Fruit fly (Drosophila melanogaster) whole organism, embryonic: Measurements from ENCODE around the gene ebo.

Experiments
- Abd-B ChIP-seq: fragments of 200-800 bp; sonication (Bioruptor generic); optimal IDR thresholded peaks from 2 replicates; lab custom pipeline; 2018; ENCODE audit warnings: missing biosample characterization, mild to moderate bottlenecking, missing genetic modification characterization, moderate library complexity
- B-H1 ChIP-seq: fragments of 200-800 bp; sonication (Bioruptor generic); IDR thresholded peaks from 3 replicates; pipeline ENCODE4 v1.3.6; 2022; ENCODE audit warnings: missing biosample characterization, missing genetic modification characterization
- CG10979 ChIP-seq: fragments of 200-800 bp; sonication (Bioruptor generic); optimal IDR thresholded peaks from 2 replicates; lab custom pipeline; 2018; ENCODE audit warnings: missing biosample characterization, mild to moderate bottlenecking, missing genetic modification characterization, moderate library complexity
- CG12391 ChIP-seq: fragments of 200-800 bp; sonication (Bioruptor generic); optimal IDR thresholded peaks from 3 replicates; lab custom pipeline; 2018; ENCODE audit warnings: missing biosample characterization, mild to moderate bottlenecking, missing genetic modification characterization, moderate library complexity
- CG17328 ChIP-seq: fragments of 200-800 bp; sonication (Bioruptor generic); IDR thresholded peaks from 2 replicates; pipeline ENCODE4 v1.3.6; 2022; ENCODE audit warnings: missing biosample characterization, missing genetic modification characterization
- CG17568 ChIP-seq: fragments of 200-800 bp; sonication (Bioruptor generic); optimal IDR thresholded peaks from 2 replicates; lab custom pipeline; 2018; ENCODE audit warnings: missing biosample characterization, mild to moderate bottlenecking, missing genetic modification characterization, moderate library complexity
- CG17802 ChIP-seq: fragments of 200-800 bp; sonication (Bioruptor generic); optimal IDR thresholded peaks from 2 replicates; lab custom pipeline; 2018; ENCODE audit warnings: missing biosample characterization, mild to moderate bottlenecking, missing genetic modification characterization, moderate library complexity
- CG2120 ChIP-seq: fragments of 200-800 bp; sonication (Bioruptor generic); optimal IDR thresholded peaks from 3 replicates; lab custom pipeline; 2016; ENCODE audit warnings: missing biosample characterization, missing genetic modification characterization
- CG3281 ChIP-seq: fragments of 200-800 bp; sonication (Bioruptor generic); optimal IDR thresholded peaks from 3 replicates; lab custom pipeline; 2017; ENCODE audit warnings: missing biosample characterization, mild to moderate bottlenecking, missing genetic modification characterization
- CG4730 ChIP-seq: fragments of 200-800 bp; sonication (Bioruptor generic); IDR thresholded peaks from 2 replicates; pipeline ENCODE4 v1.3.6; 2022; ENCODE audit warnings: missing biosample characterization, missing genetic modification characterization
- CG6654 ChIP-seq: fragments of 200-800 bp; sonication (Bioruptor generic); optimal IDR thresholded peaks from 2 replicates; lab custom pipeline; 2017; ENCODE audit warnings: missing biosample characterization, mild to moderate bottlenecking, missing genetic modification characterization
- CG7556 ChIP-seq: fragments of 200-800 bp; sonication (Bioruptor generic); optimal IDR thresholded peaks from 2 replicates; lab custom pipeline; 2017; ENCODE audit warnings: missing biosample characterization, mild to moderate bottlenecking, missing genetic modification characterization
- CG7987 ChIP-seq: fragments of 200-800 bp; sonication (Bioruptor generic); optimal IDR thresholded peaks from 2 replicates; lab custom pipeline; 2018; ENCODE audit warnings: missing biosample characterization, mild to moderate bottlenecking, missing genetic modification characterization, moderate library complexity
- CG9876 ChIP-seq: fragments of 200-800 bp; sonication (Bioruptor generic); optimal IDR thresholded peaks from 2 replicates; lab custom pipeline; 2016; ENCODE audit warnings: missing biosample characterization, missing genetic modification characterization
- Chrac-16 ChIP-seq: fragments of 200-800 bp; sonication (Bioruptor generic); optimal IDR thresholded peaks from 3 replicates; lab custom pipeline; 2016; ENCODE audit warnings: missing biosample characterization, missing genetic modification characterization
- D ChIP-seq, 2 experiments: fragments of 200-800 bp in 1 of 2; fragments of >200 bp in 1 of 2; sonication (Bioruptor generic) in 1 of 2; optimal IDR thresholded peaks; 2 replicates in 1 of 2; 3 replicates in 1 of 2; lab custom pipeline; 2017; ENCODE audit warnings: mild to moderate bottlenecking in 1 of 2, missing biosample characterization in 1 of 2, missing genetic modification characterization in 1 of 2, missing genetic modification reagents in 1 of 2
- Doc2 ChIP-seq: fragments of 200-800 bp; sonication (Bioruptor generic); IDR thresholded peaks from 2 replicates; pipeline ENCODE4 v1.3.6; 2022; ENCODE audit warnings: missing biosample characterization, missing genetic modification characterization
- Doc3 ChIP-seq: fragments of 200-800 bp; sonication (Bioruptor generic); IDR thresholded peaks from 3 replicates; pipeline ENCODE4 v1.3.6; 2022; ENCODE audit warnings: missing biosample characterization, missing genetic modification characterization; ENCODE audit not compliant: partially characterized antibody
- Dp ChIP-seq: fragments of 200-800 bp; sonication (Bioruptor generic); optimal IDR thresholded peaks from 2 replicates; lab custom pipeline; 2018; ENCODE audit warnings: missing biosample characterization, mild to moderate bottlenecking, missing genetic modification characterization, moderate library complexity
- ERR ChIP-seq: fragments of 200-800 bp; sonication (Bioruptor generic); optimal IDR thresholded peaks from 2 replicates; lab custom pipeline; 2016; ENCODE audit warnings: missing biosample characterization, missing genetic modification characterization
- Gsc ChIP-seq: fragments of 200-800 bp; sonication (Bioruptor generic); IDR thresholded peaks from 2 replicates; pipeline ENCODE4 v1.3.6; 2022; ENCODE audit warnings: missing biosample characterization, missing genetic modification characterization
- H15 ChIP-seq: fragments of 200-800 bp; sonication (Bioruptor generic); IDR thresholded peaks from 3 replicates; pipeline ENCODE4 v1.3.6; 2022; ENCODE audit warnings: missing biosample characterization, missing genetic modification characterization
- H2.0 ChIP-seq: fragments of 200-800 bp; sonication (Bioruptor generic); IDR thresholded peaks from 2 replicates; pipeline ENCODE4 v1.3.6; 2022; ENCODE audit warnings: missing biosample characterization, missing genetic modification characterization
- Hand ChIP-seq: fragments of 200-800 bp; sonication (Bioruptor generic); optimal IDR thresholded peaks from 2 replicates; lab custom pipeline; 2017; ENCODE audit warnings: mild to moderate bottlenecking, missing biosample characterization, missing genetic modification reagents, missing genetic modification characterization
- Max ChIP-seq: fragments of 200-800 bp; sonication (Bioruptor generic); optimal IDR thresholded peaks from 2 replicates; lab custom pipeline; 2016; ENCODE audit warnings: missing biosample characterization, mild to moderate bottlenecking, missing genetic modification characterization
- Mrtf ChIP-seq: fragments of 200-800 bp; sonication (Bioruptor generic); IDR thresholded peaks from 3 replicates; pipeline ENCODE4 v1.3.6; 2022; ENCODE audit warnings: missing biosample characterization, missing genetic modification characterization
- Oli ChIP-seq: fragments of 200-800 bp; sonication (Bioruptor generic); optimal IDR thresholded peaks from 2 replicates; lab custom pipeline; 2018; ENCODE audit warnings: missing biosample characterization, mild to moderate bottlenecking, missing genetic modification characterization, moderate library complexity
- PHDP ChIP-seq: fragments of 200-800 bp; sonication (Bioruptor generic); optimal IDR thresholded peaks from 3 replicates; lab custom pipeline; 2018; ENCODE audit warnings: missing biosample characterization, mild to moderate bottlenecking, missing genetic modification characterization, moderate library complexity
- Pdp1 ChIP-seq, 2 experiments: fragments of 200-800 bp; sonication (Bioruptor generic); optimal IDR thresholded peaks; 3 replicates each; lab custom pipeline; 2016; ENCODE audit warnings: missing biosample characterization in 2 of 2, missing genetic modification characterization in 2 of 2, mild to moderate bottlenecking in 1 of 2, moderate library complexity in 1 of 2
- Scr ChIP-seq: fragments of 200-800 bp; sonication (Bioruptor generic); IDR thresholded peaks from 2 replicates; pipeline ENCODE4 v1.3.6; 2022; ENCODE audit warnings: missing biosample characterization, missing genetic modification characterization; ENCODE audit not compliant: partially characterized antibody
- Six4 ChIP-seq: fragments of 200-800 bp; sonication (Bioruptor generic); optimal IDR thresholded peaks from 2 replicates; lab custom pipeline; 2016; ENCODE audit warnings: missing biosample characterization, missing genetic modification characterization
- Spps ChIP-seq: fragments of 200-800 bp; sonication (Bioruptor generic); optimal IDR thresholded peaks from 2 replicates; lab custom pipeline; 2018; ENCODE audit warnings: missing biosample characterization, mild to moderate bottlenecking, missing genetic modification characterization
- Trl ChIP-seq, 3 experiments: fragments of >200 bp in 2 of 3; fragments of 200-800 bp in 1 of 3; sonication (Bioruptor generic) in 1 of 3; optimal IDR thresholded peaks; 2 replicates in 1 of 3; 3 replicates in 2 of 3; lab custom pipeline; 2016 to 2017; ENCODE audit warnings: missing biosample characterization in 1 of 3, missing genetic modification characterization in 1 of 3
- Usf ChIP-seq: fragments of 200-800 bp; sonication (Bioruptor generic); optimal IDR thresholded peaks from 2 replicates; lab custom pipeline; 2017; ENCODE audit warnings: missing genotype, missing biosample characterization, missing genetic modification characterization
- YL-1 ChIP-seq: fragments of 200-800 bp; sonication (Bioruptor generic); optimal IDR thresholded peaks from 3 replicates; lab custom pipeline; 2017; ENCODE audit warnings: missing biosample characterization, mild to moderate bottlenecking, missing genetic modification characterization
- amos ChIP-seq: fragments of 200-800 bp; sonication (Bioruptor generic); IDR thresholded peaks from 2 replicates; pipeline ENCODE4 v1.3.6; 2022; ENCODE audit warnings: missing biosample characterization, missing genetic modification characterization; ENCODE audit not compliant: partially characterized antibody
- ase ChIP-seq: fragments of 200-800 bp; sonication (Bioruptor generic); IDR thresholded peaks from 3 replicates; pipeline ENCODE4 v1.3.6; 2022; ENCODE audit warnings: missing biosample characterization, missing genetic modification characterization
- bbx ChIP-seq: fragments of 200-800 bp; sonication (Bioruptor generic); IDR thresholded peaks from 2 replicates; pipeline ENCODE4 v1.3.6; 2022; ENCODE audit warnings: missing biosample characterization, missing genetic modification characterization; ENCODE audit not compliant: partially characterized antibody
- corto ChIP-seq: fragments of 200-800 bp; sonication (Bioruptor generic); optimal IDR thresholded peaks from 2 replicates; lab custom pipeline; 2016; ENCODE audit warnings: missing biosample characterization, mild to moderate bottlenecking, missing genetic modification characterization, moderate library complexity
- ems ChIP-seq: fragments of 200-800 bp; sonication (Bioruptor generic); optimal IDR thresholded peaks from 3 replicates; lab custom pipeline; 2016; ENCODE audit warnings: missing biosample characterization, missing genetic modification characterization
- gce ChIP-seq: fragments of 200-800 bp; sonication (Bioruptor generic); IDR thresholded peaks from 3 replicates; pipeline ENCODE4 v1.3.6; 2022; ENCODE audit warnings: missing biosample characterization, missing genetic modification characterization
- grn ChIP-seq: fragments of 200-800 bp; sonication (Bioruptor generic); optimal IDR thresholded peaks from 3 replicates; lab custom pipeline; 2017; ENCODE audit warnings: missing biosample characterization, missing genetic modification characterization
- gt ChIP-seq: fragments of 200-800 bp; sonication (Bioruptor generic); IDR thresholded peaks from 2 replicates; pipeline ENCODE4 v1.3.6; 2022; ENCODE audit warnings: missing biosample characterization, missing genetic modification characterization
- klu ChIP-seq: fragments of 200-800 bp; sonication (Bioruptor generic); IDR thresholded peaks from 2 replicates; pipeline ENCODE4 v1.3.6; 2022; ENCODE audit warnings: missing biosample characterization, missing genetic modification characterization
- nerfin-1 ChIP-seq: fragments of 200-800 bp; sonication (Bioruptor generic); optimal IDR thresholded peaks from 3 replicates; lab custom pipeline; 2019; ENCODE audit warnings: missing biosample characterization, mild to moderate bottlenecking, missing genetic modification characterization, moderate library complexity
- pnt ChIP-seq: fragments of 200-800 bp; sonication (Bioruptor generic); optimal IDR thresholded peaks from 3 replicates; lab custom pipeline; 2016; ENCODE audit warnings: missing biosample characterization, missing genetic modification characterization
- tx ChIP-seq: fragments of 200-800 bp; sonication (Bioruptor generic); optimal IDR thresholded peaks from 2 replicates; lab custom pipeline; 2016; ENCODE audit warnings: missing biosample characterization, missing genetic modification characterization

Gene ebo

dm6 chrX:522357-523043 is 46.1 kb upstream of the ebo start (continued):
- TF ChIP-seq Doc3: no peak
- peak; percentile 65 for TF ChIP-seq CG17568 (GFP tag; lab: Kevin White, UChicago)
- peak; percentile 61 for TF ChIP-seq CG3281 (GFP tag; lab: Kevin White, UChicago)
- TF ChIP-seq Oli: peak; percentile 52
- TF ChIP-seq CG7987 (GFP tag; lab: Kevin White, UChicago): peak; percentile 78
- peak; percentile 79 for TF ChIP-seq ems (GFP tag; lab: Kevin White, UChicago)
- peak; percentile 8 for TF ChIP-seq CG6654 (GFP tag; lab: Kevin White, UChicago)
- peak; percentile 9 for TF ChIP-seq YL-1 (GFP tag; lab: Kevin White, UChicago)
- TF ChIP-seq Hand (GFP tag; lab: Kevin White, UChicago): peak; percentile 81
- TF ChIP-seq tx (GFP tag; lab: Kevin White, UChicago): peak; percentile 81
- peak; percentile 19 for TF ChIP-seq Spps
- no peak; the same call in 1 of the 2 replicates for TF ChIP-seq amos
- TF ChIP-seq grn (GFP tag; lab: Kevin White, UChicago): peak; percentile 32
- peak; percentile 76; the same call in 2 of the 3 replicates for TF ChIP-seq ase
- TF ChIP-seq gce (GFP tag; lab: Robert Waterston, UW): peak; percentile 66; the same call in 1 of the 3 replicates
- peak; percentile 58; the same call in 1 of the 2 replicates for TF ChIP-seq bbx
- no peak for TF ChIP-seq Abd-B (GFP tag; lab: Kevin White, UChicago)
- TF ChIP-seq H15 (GFP tag; lab: Robert Waterston, UW): peak; percentile 80
- TF ChIP-seq H2.0 (GFP tag; lab: Robert Waterston, UW): peak; percentile 86
- TF ChIP-seq Gsc: no peak
- TF ChIP-seq ERR (GFP tag; lab: Kevin White, UChicago): peak; percentile 78
- TF ChIP-seq Max (GFP tag; lab: Kevin White, UChicago): no peak
- TF ChIP-seq pnt: peak; percentile 86
- TF ChIP-seq CG10979 (tag; lab: Kevin White, UChicago): peak; percentile 46
- TF ChIP-seq Pdp1 (GFP tag; optimal IDR thresholded peaks at IDR 0.05; lab: Kevin White, UChicago): peak; percentile 83 to 87
- no peak for TF ChIP-seq Scr (GFP tag; lab: Robert Waterston, UW)
- TF ChIP-seq CG17802 (tag; lab: Kevin White, UChicago): peak; percentile 27
- peak; percentile 77 for TF ChIP-seq CG17328 (GFP tag; lab: Robert Waterston, UW)
- TF ChIP-seq corto (GFP tag; lab: Kevin White, UChicago): peak; percentile 37
- peak; percentile 96 for TF ChIP-seq CG2120 (GFP tag; lab: Kevin White, UChicago)
- peak; percentile 70 for TF ChIP-seq CG4730 (GFP tag; lab: Robert Waterston, UW)
- TF ChIP-seq D (optimal IDR thresholded peaks at IDR 0.05; lab: Kevin White, UChicago): no peak
- TF ChIP-seq D (GFP tag; optimal IDR thresholded peaks at IDR 0.05; lab: Kevin White, UChicago): peak; percentile 17
- TF ChIP-seq Mrtf (GFP tag; lab: Robert Waterston, UW): peak; percentile 88; the same call in 2 of the 3 replicates
- peak; percentile 59 for TF ChIP-seq Usf
- TF ChIP-seq gt (GFP tag; lab: Robert Waterston, UW): peak; percentile 60; the same call in 1 of the 2 replicates
- no peak for TF ChIP-seq Dp (GFP tag; lab: Kevin White, UChicago)
- peak; percentile 61 for TF ChIP-seq CG12391 (tag; lab: Kevin White, UChicago)
- peak; percentile 82 for TF ChIP-seq Chrac-16 (GFP tag; lab: Kevin White, UChicago)
- TF ChIP-seq CG9876: peak; percentile 82
- peak; percentile 44 for TF ChIP-seq Six4
- peak; percentile 82 to 90 for TF ChIP-seq Trl (optimal IDR thresholded peaks at IDR 0.05; lab: Kevin White, UChicago)
- peak; percentile 93 for TF ChIP-seq Trl (GFP tag; optimal IDR thresholded peaks at IDR 0.05; lab: Kevin White, UChicago)
- peak; percentile 35 for TF ChIP-seq CG7556 (GFP tag; lab: Kevin White, UChicago)
- peak; percentile 62; the same call in 2 of the 3 replicates for TF ChIP-seq B-H1
- peak; percentile 57; the same call in 1 of the 2 replicates for TF ChIP-seq klu (GFP tag; lab: Robert Waterston, UW)
- peak; percentile 46 for TF ChIP-seq nerfin-1 (tag; lab: Kevin White, UChicago)
- TF ChIP-seq Doc2 (GFP tag; lab: Robert Waterston, UW): peak; percentile 65; the same call in 1 of the 2 replicates
- peak; percentile 69 for TF ChIP-seq PHDP (tag; lab: Kevin White, UChicago)
